Worm (Caenorhabditis elegans) whole organism, L2 larva: ENCODE measurements around the gene pitr-5.

Source experiments
- ama-1 ChIP-seq: fragments of 150-350 bp; optimal IDR thresholded peaks from 2 replicates; lab custom pipeline; 2018; ENCODE audit warnings: inconsistent platforms
- nhr-11 ChIP-seq: fragments of 150-350 bp; optimal IDR thresholded peaks from 2 replicates; lab custom pipeline; 2014; ENCODE audit warnings: missing biosample characterization, missing genetic modification characterization

DNA sequence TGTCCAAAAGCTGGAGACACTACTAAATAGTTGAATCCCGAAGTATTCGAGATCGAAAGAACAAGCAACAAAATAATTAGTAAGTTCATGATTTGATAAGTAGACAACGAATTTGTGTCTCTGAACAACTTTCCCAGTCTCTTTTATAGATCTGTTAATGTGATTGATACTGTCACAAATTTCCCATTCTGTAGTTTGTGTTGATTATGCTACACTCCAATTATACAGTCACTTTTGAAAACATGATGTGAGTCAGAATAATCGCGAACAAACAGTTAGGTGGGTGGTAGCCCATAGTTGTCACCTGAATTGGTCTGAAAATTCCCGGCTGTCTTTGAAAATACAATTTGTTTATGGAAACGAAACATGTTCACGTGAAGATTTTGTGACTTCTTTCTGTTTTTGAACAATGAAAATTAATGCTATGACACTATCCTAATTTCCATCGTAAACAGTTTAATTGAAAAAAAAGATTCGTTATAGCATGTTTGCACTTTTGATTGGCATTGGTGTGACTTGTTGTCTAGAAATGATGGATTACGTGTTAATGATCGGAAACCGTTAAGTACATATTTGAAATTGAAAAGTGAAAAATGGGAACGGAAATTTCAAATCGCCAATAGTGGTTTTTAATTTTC, 21.1 kb upstream of the pitr-5 start, which contains the start of gene ugt-41:
- TF ChIP-seq ama-1 (lab: Kevin White, UChicago) (no peak), nhr-11 (no peak)
